Fruit fly (Drosophila melanogaster) whole organism, embryonic: Measurements from ENCODE around the gene CG4382.

Source experiments
- CG17361 ChIP-seq: fragments of 200-800 bp; sonication (Bioruptor generic); IDR thresholded peaks from 3 replicates; pipeline ENCODE4 v1.3.6; 2022; ENCODE audit warnings: missing biosample characterization, missing genetic modification characterization
- Lim3 ChIP-seq: fragments of 200-800 bp; sonication (Bioruptor generic); IDR thresholded peaks from 2 replicates; pipeline ENCODE4 v1.3.6; 2022; ENCODE audit warnings: missing biosample characterization, missing genetic modification characterization
- kay ChIP-seq: fragments of 200-800 bp; sonication (Bioruptor generic); optimal IDR thresholded peaks from 2 replicates; lab custom pipeline; 2016; ENCODE audit warnings: missing biosample characterization, missing genetic modification characterization

- TF ChIP-seq kay (GFP tag; lab: Kevin White, UChicago) (no peak), Lim3 (GFP tag; lab: Robert Waterston, UW) (no peak), CG17361 (no peak)
These were observed 16.5 kb downstream of the CG4382 start for dm6 chr2L:9584098-9584703.
